Worm (Caenorhabditis elegans) whole organism, L3 larva: ENCODE results near the gene C02F5.12.

ENCODE experiments used
- ZK546.5 ChIP-seq: sonication (generic microtip); optimal IDR thresholded peaks from 2 replicates; lab custom pipeline; 2017; ENCODE audit warnings: missing biosample characterization, missing genetic modification characterization
- fkh-10 ChIP-seq: sonication (generic microtip); optimal IDR thresholded peaks from 2 replicates; lab custom pipeline; 2017; ENCODE audit warnings: missing biosample characterization, missing genetic modification reagents, missing genetic modification characterization
- fos-1 ChIP-seq: fragments of 150-350 bp; optimal IDR thresholded peaks from 2 replicates; lab custom pipeline; 2014; ENCODE audit warnings: missing biosample characterization, missing genetic modification characterization
- nfya-1 ChIP-seq: sonication (generic microtip); optimal IDR thresholded peaks from 2 replicates; lab custom pipeline; 2017; ENCODE audit warnings: missing genetic modification characterization, mild to moderate bottlenecking, missing compliant biosample characterization, antibody characterized with exemption, moderate library complexity; ENCODE audit not compliant: insufficient read depth
- nhr-28 ChIP-seq: fragments of 150-350 bp; optimal IDR thresholded peaks from 2 replicates; lab custom pipeline; 2014; ENCODE audit warnings: missing biosample characterization, missing genetic modification characterization
- nhr-43 ChIP-seq: sonication (generic microtip); optimal IDR thresholded peaks from 2 replicates; lab custom pipeline; 2016; ENCODE audit warnings: mild to moderate bottlenecking, missing genetic modification characterization, missing compliant biosample characterization; ENCODE audit not compliant: poor library complexity, severe bottlenecking
- unc-62 ChIP-seq: fragments of 150-350 bp; sonication (generic microtip); optimal IDR thresholded peaks from 4 replicates; lab custom pipeline; 2014; ENCODE audit warnings: missing biosample characterization, missing genetic modification reagents, missing genetic modification characterization
- ztf-4 ChIP-seq: fragments of 150-350 bp; optimal IDR thresholded peaks from 2 replicates; lab custom pipeline; 2014; ENCODE audit warnings: missing biosample characterization, missing genetic modification characterization

ce11 chrIII:8258045-8258444, 15.2 kb upstream of the C02F5.12 start, which contains the start of gene ncr-2:
- TF ChIP-seq nhr-28 (tag; lab: Kevin White, UChicago) (no peak), unc-62 (GFP tag; lab: Kevin White, UChicago) (no peak), nhr-43 (tag; lab: Kevin White, UChicago) (no peak), fkh-10 (GFP tag; lab: Kevin White, UChicago) (no peak), ztf-4 (no peak), nfya-1 (tag; lab: Kevin White, UChicago) (no peak), fos-1 (tag; lab: Kevin White, UChicago) (no peak), ZK546.5 (tag; lab: Kevin White, UChicago) (no peak)
